Worm (Caenorhabditis elegans): Measurements from ENCODE around the gene R08C7.8.
A peak's percentile ranks its signal among the peaks of the same experiment; 100 is the strongest.

R08C7.8 gene

ce11 chrIV:4390438-4390894, 43.9 kb downstream of the R08C7.8 start, which contains the start of the genes rpl-7A and set-21 (continued):
- TF ChIP-seq nhr-90 (tag; optimal IDR thresholded peaks at IDR 0.05; ENCODE audit: poor library complexity) (peak; percentile 96), nhr-71 (tag; optimal IDR thresholded peaks at IDR 0.05) (peak; percentile 98), nhr-47 (tag; optimal IDR thresholded peaks at IDR 0.05) (peak; percentile 98), F16B12.6 (tag; optimal IDR thresholded peaks at IDR 0.05) (peak; percentile 77), tlp-1 (tag; optimal IDR thresholded peaks at IDR 0.05) (no peak), nhr-20 (tag; optimal IDR thresholded peaks at IDR 0.05) (peak; percentile 95), lin-14 (GFP tag; optimal IDR thresholded peaks at IDR 0.05) (peak; percentile 97), xbp-1 (tag; optimal IDR thresholded peaks at IDR 0.05) (peak; percentile 97), egl-27 (tag; optimal IDR thresholded peaks at IDR 0.05) (peak in 1 of 2 experiments; percentile 49), lin-35 (GFP tag; optimal IDR thresholded peaks at IDR 0.05) (peak; percentile 94 to 97), snpc-4 (tag; optimal IDR thresholded peaks at IDR 0.05) (peak; percentile 53), zag-1 (tag; optimal IDR thresholded peaks at IDR 0.05) (no peak), unc-130 (tag; optimal IDR thresholded peaks at IDR 0.05) (peak; percentile 77), unc-86 (tag; optimal IDR thresholded peaks at IDR 0.05) (peak; percentile 95), blmp-1 (tag; optimal IDR thresholded peaks at IDR 0.05) (peak; percentile 53), fkh-10 (GFP tag; optimal IDR thresholded peaks at IDR 0.05) (peak; percentile 82), C34B4.2 (tag; optimal IDR thresholded peaks at IDR 0.05) (peak; percentile 80), ceh-90 (tag; optimal IDR thresholded peaks at IDR 0.05) (peak; percentile 46), alr-1 (tag; optimal IDR thresholded peaks at IDR 0.05; ENCODE audit: borderline replicate concordance) (no peak), C16A3.4 (tag; optimal IDR thresholded peaks at IDR 0.05) (peak; percentile 91), hpl-2 (GFP tag; optimal IDR thresholded peaks at IDR 0.05) (peak; percentile 60), ceh-88 (GFP tag; IDR thresholded peaks at IDR 0.05) (peak; percentile 95), nhr-237 (tag; optimal IDR thresholded peaks at IDR 0.05) (peak; percentile 66), lin-15B (tag; optimal IDR thresholded peaks at IDR 0.05) (peak; percentile 92), nhr-77 (tag; optimal IDR thresholded peaks at IDR 0.05) (peak; percentile 86), ceh-82 (tag; optimal IDR thresholded peaks at IDR 0.05) (peak; percentile 84 to 94 (median 90)), nhr-28 (tag; optimal IDR thresholded peaks at IDR 0.05) (no peak), lsy-2 (tag; optimal IDR thresholded peaks at IDR 0.05) (peak; percentile 94 to 95), efl-3 (GFP tag; optimal IDR thresholded peaks at IDR 0.05) (no peak), jun-1 (tag; optimal IDR thresholded peaks at IDR 0.05) (peak; percentile 82), fkh-4 (tag; optimal IDR thresholded peaks at IDR 0.05; ENCODE audit: borderline replicate concordance) (peak; percentile 61), hlh-17 (GFP tag; optimal IDR thresholded peaks at IDR 0.05; ENCODE audit: borderline replicate concordance) (no peak), pqm-1 (tag; optimal IDR thresholded peaks at IDR 0.05) (no peak), sptf-1 (tag; optimal IDR thresholded peaks at IDR 0.05) (no peak), dpl-1 (GFP tag; optimal IDR thresholded peaks at IDR 0.05) (peak; percentile 94 to 95 (median 95)), mef-2 (tag; optimal IDR thresholded peaks at IDR 0.05) (no peak)

DNA sequence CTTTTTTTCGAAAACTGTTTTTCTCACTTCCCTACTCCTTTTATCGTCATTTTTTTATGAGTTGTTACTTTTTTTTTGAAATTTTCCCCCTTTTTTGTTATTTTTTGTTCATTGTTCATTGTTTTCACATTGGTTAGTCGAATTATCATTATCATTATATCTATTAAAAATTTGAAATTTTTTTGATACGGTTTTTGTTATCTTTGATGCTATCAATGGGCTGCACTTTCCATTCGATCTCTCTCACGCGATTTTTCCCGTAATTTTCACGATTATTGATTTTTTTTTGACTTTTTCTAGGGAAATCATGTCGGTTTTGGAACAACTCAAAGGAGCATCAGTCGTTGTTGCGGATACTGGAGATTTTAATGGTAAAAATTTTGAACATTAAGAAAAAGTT, 48.0 kb downstream of the R08C7.8 start, which contains the start of gene tald-1:
TSS of gene tald-1 (plus strand) at position 301 of the 400 bp plus-strand sequence.
- TF ChIP-seq elt-2 (tag; optimal IDR thresholded peaks at IDR 0.05) (peak; percentile 40), alr-1 (tag; optimal IDR thresholded peaks at IDR 0.05; ENCODE audit: borderline replicate concordance) (no peak)

All from whole organism, L1 larva.